Worm (Caenorhabditis elegans): Measurements from ENCODE around the gene best-17.

Gene best-17

DNA sequence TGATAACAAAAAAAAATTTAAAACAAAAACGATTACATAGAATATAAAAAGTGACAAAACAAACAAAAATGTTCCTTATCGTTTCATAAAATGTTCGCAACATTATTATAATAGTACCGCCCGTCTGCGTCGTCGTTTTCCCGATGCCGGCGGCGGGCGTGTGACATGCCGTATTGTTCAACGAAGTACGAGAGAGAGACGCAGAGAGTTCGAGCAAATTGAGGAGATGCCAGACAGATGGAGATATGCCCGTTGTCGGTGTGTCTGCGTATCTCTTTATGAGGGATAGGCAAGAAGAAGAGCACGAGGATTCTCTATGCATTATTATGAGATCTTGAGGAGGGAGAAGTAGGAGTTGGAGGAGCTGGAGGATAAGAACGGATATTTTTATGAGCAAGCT, 14.3 kb upstream of the best-17 start (continued):
- TF ChIP-seq tra-1 (GFP tag; IDR thresholded peaks at IDR 0.05) (peak; percentile 77), arid-1 (GFP tag; conservative IDR thresholded peaks at IDR 0.05) (peak; percentile 49; the same call in 1 of the 2 replicates), dmd-9 (GFP tag; IDR thresholded peaks at IDR 0.05) (0 out of 2 replicates have a peak, but pooled peaks have one; percentile 17), hlh-30 (tag; optimal IDR thresholded peaks at IDR 0.05; ENCODE audit: insufficient read depth) (peak; percentile 98), dmd-6 (GFP tag; IDR thresholded peaks at IDR 0.05) (peak; percentile 95), daf-8 (GFP tag; IDR thresholded peaks at IDR 0.05) (no peak), daf-12 (tag; optimal IDR thresholded peaks at IDR 0.05) (no peak), zfp-2 (tag; optimal IDR thresholded peaks at IDR 0.05) (no peak), zag-1 (tag; optimal IDR thresholded peaks at IDR 0.05) (no peak), set-16 (GFP tag; IDR thresholded peaks at IDR 0.05) (peak; percentile 65; the same call in 1 of the 2 replicates), F10B5.3 (tag; optimal IDR thresholded peaks at IDR 0.05) (no peak), fos-1 (tag; optimal IDR thresholded peaks at IDR 0.05) (no peak), nhr-6 (tag; optimal IDR thresholded peaks at IDR 0.05) (peak; percentile 90), nhr-77 (tag; optimal IDR thresholded peaks at IDR 0.05) (peak; percentile 97)

ce11 chrIII:620204-620718, 10.8 kb upstream of the best-17 start, which contains the start of gene T19C3.4:
T19C3.4 (minus strand) TSS chrIII:620254.
- TF ChIP-seq egl-43 (GFP tag; IDR thresholded peaks at IDR 0.05) = no peak
- peak; percentile 19 for TF ChIP-seq mep-1 (tag; optimal IDR thresholded peaks at IDR 0.05)
- peak; percentile 87 for TF ChIP-seq hlh-30 (tag; optimal IDR thresholded peaks at IDR 0.05; ENCODE audit: insufficient read depth)
- no peak for TF ChIP-seq daf-16 (GFP tag; optimal IDR thresholded peaks at IDR 0.05)
- peak; percentile 39 for TF ChIP-seq daf-16 (tag; optimal IDR thresholded peaks at IDR 0.05)
- TF ChIP-seq zip-2 (tag; optimal IDR thresholded peaks at IDR 0.05) = no peak
- TF ChIP-seq hif-1 (tag; optimal IDR thresholded peaks at IDR 0.05) = no peak
- no peak for TF ChIP-seq egl-27 (tag; optimal IDR thresholded peaks at IDR 0.05)
- TF ChIP-seq nhr-28 (tag; optimal IDR thresholded peaks at IDR 0.05) = peak; percentile 73
- TF ChIP-seq rbr-2 (tag; optimal IDR thresholded peaks at IDR 0.05) = no peak
- peak; percentile 58 for TF ChIP-seq dve-1 (tag; optimal IDR thresholded peaks at IDR 0.05; ENCODE audit: insufficient read depth)
- peak; percentile 56 for TF ChIP-seq hlh-11 (tag; optimal IDR thresholded peaks at IDR 0.05)
- no peak for TF ChIP-seq dmd-9 (GFP tag; IDR thresholded peaks at IDR 0.05)
- TF ChIP-seq mdl-1 (tag; optimal IDR thresholded peaks at IDR 0.05) = peak in 1 of 2 experiments; percentile 63
- no peak for TF ChIP-seq lin-29 (GFP tag; IDR thresholded peaks at IDR 0.05)
- TF ChIP-seq lin-1 (GFP tag; IDR thresholded peaks at IDR 0.05) = no peak
- TF ChIP-seq mxl-3 (GFP tag; optimal IDR thresholded peaks at IDR 0.05) = peak; percentile 11
- TF ChIP-seq nhr-77 (tag; optimal IDR thresholded peaks at IDR 0.05) = peak; percentile 57
- TF ChIP-seq lsy-2 (tag; optimal IDR thresholded peaks at IDR 0.05) = peak in 1 of 2 experiments; percentile 22
- no peak for TF ChIP-seq ama-1 (optimal IDR thresholded peaks at IDR 0.05)
- TF ChIP-seq set-16 (GFP tag; IDR thresholded peaks at IDR 0.05) = no peak
- TF ChIP-seq aha-1 (tag) = peak; percentile 23
- 0 out of 2 replicates have a peak, but pooled peaks have one; percentile 44 for TF ChIP-seq php-3 (GFP tag; IDR thresholded peaks at IDR 0.05)
- TF ChIP-seq fkh-10 (GFP tag; optimal IDR thresholded peaks at IDR 0.05) = no peak
- peak; percentile 81 for TF ChIP-seq dmd-6 (GFP tag; IDR thresholded peaks at IDR 0.05)
- peak; percentile 26; the same call in 1 of the 2 replicates for TF ChIP-seq mdt-29 (GFP tag; IDR thresholded peaks at IDR 0.05)

DNA sequence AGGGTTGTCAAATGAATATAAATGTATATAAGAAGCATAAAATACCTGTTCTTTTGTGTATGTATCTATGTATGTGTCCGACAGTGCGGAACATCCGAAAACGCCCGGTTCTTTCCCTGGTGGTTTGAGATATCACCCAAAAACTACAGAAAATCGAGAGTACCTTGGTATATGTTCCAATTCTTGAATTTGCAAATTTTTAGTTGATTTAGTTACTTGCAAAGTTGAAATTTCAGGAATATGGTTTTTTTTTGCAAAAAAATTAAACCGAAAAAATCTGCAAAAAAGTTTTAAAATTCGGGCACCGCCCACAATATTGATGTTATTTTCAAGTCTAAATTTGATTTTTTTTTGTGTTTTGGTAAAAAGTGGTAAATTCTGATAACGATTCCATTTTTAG, 8.0 kb upstream of the best-17 start, which contains the start of gene T19C3.2:
Gene T19C3.2 (minus strand): TSS at position 101 of the 400 bp plus-strand sequence.
- TF ChIP-seq mdt-29 (GFP tag; IDR thresholded peaks at IDR 0.05) (no peak), T20F7.1 (GFP tag; optimal IDR thresholded peaks at IDR 0.05) (no peak), vab-7 (GFP tag; IDR thresholded peaks at IDR 0.05) (no peak)
